Worm (Caenorhabditis elegans) whole organism, L1 larva: ENCODE results near the gene set-20.

Source experiments
- C16A3.4 ChIP-seq: fragments of 150-350 bp; optimal IDR thresholded peaks from 2 replicates; lab custom pipeline; 2014; ENCODE audit warnings: missing biosample characterization, missing genetic modification characterization
- aha-1 ChIP-seq: fragments of 150-350 bp; optimal IDR thresholded peaks from 2 replicates; lab custom pipeline; 2014; ENCODE audit warnings: missing biosample characterization, missing genetic modification characterization
- aly-2 ChIP-seq: fragments of 150-350 bp; optimal IDR thresholded peaks from 2 replicates; lab custom pipeline; 2014; ENCODE audit warnings: missing biosample characterization, missing genetic modification characterization
- blmp-1 ChIP-seq: fragments of 150-350 bp; optimal IDR thresholded peaks from 2 replicates; lab custom pipeline; 2014; ENCODE audit warnings: missing biosample characterization, missing genetic modification characterization
- ceh-63 ChIP-seq: fragments of 200-800 bp; sonication (Bioruptor generic); optimal IDR thresholded peaks from 2 replicates; lab custom pipeline; 2018; ENCODE audit warnings: mild to moderate bottlenecking, missing genetic modification characterization, missing compliant biosample characterization
- ceh-8 ChIP-seq: fragments of 200-800 bp; sonication (Bioruptor generic); optimal IDR thresholded peaks from 2 replicates; lab custom pipeline; 2018; ENCODE audit warnings: mild to moderate bottlenecking, missing genetic modification characterization, moderate library complexity, missing compliant biosample characterization
- dpl-1 ChIP-seq, 3 experiments: fragments of 150-350 bp in 2 of 3; sonication (generic microtip) in 1 of 3; optimal IDR thresholded peaks; 2 replicates each; lab custom pipeline; 2014 to 2017; ENCODE audit warnings: missing biosample characterization in 3 of 3, missing genetic modification characterization in 3 of 3, missing genetic modification reagents in 3 of 3
- efl-1 ChIP-seq, 4 experiments: fragments of 150-350 bp; optimal IDR thresholded peaks in 3 of 4; peaks in 1 of 4; 1 replicate in 1 of 4; 2 replicates in 3 of 4; lab custom pipeline; 2014; ENCODE audit warnings: missing biosample characterization in 2 of 4, missing genetic modification characterization in 2 of 4, missing genetic modification reagents in 2 of 4
- efl-3 ChIP-seq: fragments of 200-800 bp; sonication (Bioruptor generic); optimal IDR thresholded peaks from 2 replicates; lab custom pipeline; 2018; ENCODE audit warnings: mild to moderate bottlenecking, missing genetic modification characterization, missing compliant biosample characterization
- egl-13 ChIP-seq: sonication (generic microtip); optimal IDR thresholded peaks from 2 replicates; lab custom pipeline; 2016; ENCODE audit warnings: missing genotype, missing genetic modification reagents, missing genetic modification characterization, missing compliant biosample characterization
- elt-2 ChIP-seq: sonication (generic microtip); optimal IDR thresholded peaks from 2 replicates; lab custom pipeline; 2016; ENCODE audit warnings: missing genetic modification characterization, mild to moderate bottlenecking, inconsistent platforms, missing compliant biosample characterization, missing genetic modification reagents
- elt-3 ChIP-seq, 6 experiments: fragments of 150-350 bp in 1 of 6; sonication (generic microtip); optimal IDR thresholded peaks; 2 replicates each; lab custom pipeline; 2017 to 2018; ENCODE audit warnings: missing biosample characterization in 6 of 6, missing genetic modification characterization in 6 of 6, inconsistent platforms in 1 of 6
- fkh-4 ChIP-seq: sonication (generic microtip); optimal IDR thresholded peaks from 2 replicates; lab custom pipeline; 2016; ENCODE audit warnings: missing compliant biosample characterization, missing genetic modification characterization, borderline replicate concordance
- fkh-8 ChIP-seq: sonication (generic microtip); optimal IDR thresholded peaks from 2 replicates; lab custom pipeline; 2016; ENCODE audit warnings: mild to moderate bottlenecking, missing genetic modification characterization, missing compliant biosample characterization
- fos-1 ChIP-seq: fragments of 150-350 bp; optimal IDR thresholded peaks from 2 replicates; lab custom pipeline; 2014; ENCODE audit warnings: missing biosample characterization, missing genetic modification characterization
- hlh-17 ChIP-seq: fragments of 200-800 bp; sonication (Bioruptor generic); optimal IDR thresholded peaks from 2 replicates; lab custom pipeline; 2018; ENCODE audit warnings: missing genetic modification characterization, mild to moderate bottlenecking, missing compliant biosample characterization, moderate library complexity, borderline replicate concordance
- lin-13 ChIP-seq: fragments of 150-350 bp; optimal IDR thresholded peaks from 2 replicates; lab custom pipeline; 2014; ENCODE audit warnings: missing biosample characterization, missing genetic modification reagents, missing genetic modification characterization
- lin-14 ChIP-seq: fragments of 200-800 bp; sonication (Bioruptor generic); optimal IDR thresholded peaks from 2 replicates; lab custom pipeline; 2018; ENCODE audit warnings: mild to moderate bottlenecking, missing genetic modification characterization, moderate library complexity, missing compliant biosample characterization
- lin-15B ChIP-seq: fragments of 150-350 bp; sonication (generic microtip); optimal IDR thresholded peaks from 3 replicates; lab custom pipeline; 2014; ENCODE audit warnings: missing biosample characterization, missing genetic modification characterization
- lin-35 ChIP-seq, 2 experiments: fragments of 150-350 bp; optimal IDR thresholded peaks; 2 replicates each; lab custom pipeline; 2014; ENCODE audit warnings: missing biosample characterization in 2 of 2, missing genetic modification characterization in 2 of 2, missing genetic modification reagents in 2 of 2
- lin-39 ChIP-seq: fragments of 150-350 bp; optimal IDR thresholded peaks from 2 replicates; lab custom pipeline; 2014; ENCODE audit warnings: missing biosample characterization, missing genetic modification reagents, missing genetic modification characterization
- lir-3 ChIP-seq: sonication (generic microtip); optimal IDR thresholded peaks from 2 replicates; lab custom pipeline; 2016; ENCODE audit warnings: mild to moderate bottlenecking, missing genetic modification characterization, moderate library complexity, missing compliant biosample characterization; ENCODE audit not compliant: poor library complexity
- lsy-2 ChIP-seq, 2 experiments: fragments of 150-350 bp; optimal IDR thresholded peaks; 2 replicates each; lab custom pipeline; 2014; ENCODE audit warnings: missing biosample characterization in 2 of 2, missing genetic modification characterization in 2 of 2
- mab-9 ChIP-seq: fragments of 200-800 bp; sonication (Bioruptor generic); IDR thresholded peaks from 2 replicates; pipeline ENCODE4 v1.3.6; 2022; ENCODE audit warnings: missing genetic modification reagents, missing genetic modification characterization, missing compliant biosample characterization
- mdl-1 ChIP-seq, 2 experiments: fragments of 150-350 bp; optimal IDR thresholded peaks; 2 replicates each; lab custom pipeline; 2014 to 2017; ENCODE audit warnings: missing biosample characterization in 2 of 2, missing genetic modification characterization in 2 of 2, inconsistent platforms in 1 of 2
- nhr-11 ChIP-seq: fragments of 150-350 bp; optimal IDR thresholded peaks from 2 replicates; lab custom pipeline; 2014; ENCODE audit warnings: missing biosample characterization, missing genetic modification characterization
- nhr-19 ChIP-seq: fragments of 200-800 bp; sonication (Bioruptor generic); conservative IDR thresholded peaks from 2 replicates; pipeline ENCODE4 v1.3.6; 2022; ENCODE audit warnings: missing genetic modification characterization, missing compliant biosample characterization
- nhr-20 ChIP-seq: sonication (generic microtip); optimal IDR thresholded peaks from 2 replicates; lab custom pipeline; 2016; ENCODE audit warnings: mild to moderate bottlenecking, missing genetic modification characterization, missing compliant biosample characterization
- nhr-71 ChIP-seq: sonication (generic microtip); optimal IDR thresholded peaks from 2 replicates; lab custom pipeline; 2016; ENCODE audit warnings: mild to moderate bottlenecking, missing genetic modification characterization, moderate library complexity, missing compliant biosample characterization
- nhr-76 ChIP-seq: sonication (generic microtip); optimal IDR thresholded peaks from 2 replicates; lab custom pipeline; 2017; ENCODE audit warnings: missing biosample characterization, missing genetic modification characterization
- nhr-90 ChIP-seq: sonication (generic microtip); optimal IDR thresholded peaks from 2 replicates; lab custom pipeline; 2016; ENCODE audit warnings: mild to moderate bottlenecking, missing genetic modification characterization, missing compliant biosample characterization; ENCODE audit not compliant: poor library complexity
- pag-3 ChIP-seq: sonication (generic microtip); optimal IDR thresholded peaks from 2 replicates; lab custom pipeline; 2017; ENCODE audit warnings: missing genetic modification characterization, mild to moderate bottlenecking, missing compliant biosample characterization, antibody characterized with exemption, borderline replicate concordance; ENCODE audit not compliant: insufficient read depth
- pqm-1 ChIP-seq: sonication (generic microtip); optimal IDR thresholded peaks from 3 replicates; lab custom pipeline; 2017; ENCODE audit warnings: missing biosample characterization, missing genetic modification characterization
- rnt-1 ChIP-seq: sonication (generic microtip); optimal IDR thresholded peaks from 2 replicates; lab custom pipeline; 2016; ENCODE audit warnings: mild to moderate bottlenecking, missing genetic modification characterization, moderate library complexity, missing compliant biosample characterization
- snpc-4 ChIP-seq: fragments of 150-350 bp; optimal IDR thresholded peaks from 2 replicates; lab custom pipeline; 2014; ENCODE audit warnings: missing biosample characterization, missing genetic modification characterization
- swsn-7 ChIP-seq: sonication (generic microtip); optimal IDR thresholded peaks from 2 replicates; lab custom pipeline; 2016; ENCODE audit warnings: missing genetic modification characterization, missing compliant biosample characterization
- tbx-2 ChIP-seq: sonication (generic microtip); optimal IDR thresholded peaks from 2 replicates; lab custom pipeline; 2016; ENCODE audit warnings: missing genetic modification characterization, missing compliant biosample characterization
- unc-30 ChIP-seq: sonication (generic microtip); optimal IDR thresholded peaks from 2 replicates; lab custom pipeline; 2017; ENCODE audit warnings: missing biosample characterization, missing genetic modification characterization
- unc-62 ChIP-seq: fragments of 150-350 bp; optimal IDR thresholded peaks from 2 replicates; lab custom pipeline; 2014; ENCODE audit warnings: missing biosample characterization, missing genetic modification reagents, missing genetic modification characterization
- unc-86 ChIP-seq: sonication (generic microtip); optimal IDR thresholded peaks from 2 replicates; lab custom pipeline; 2016; ENCODE audit warnings: missing genetic modification characterization, missing compliant biosample characterization
- vab-15 ChIP-seq: sonication (generic microtip); optimal IDR thresholded peaks from 2 replicates; lab custom pipeline; 2017; ENCODE audit warnings: missing genotype, mild to moderate bottlenecking, missing genetic modification characterization, missing compliant biosample characterization
- xbp-1 ChIP-seq: sonication (generic microtip); optimal IDR thresholded peaks from 2 replicates; lab custom pipeline; 2016; ENCODE audit warnings: missing genetic modification characterization, missing compliant biosample characterization
- zag-1 ChIP-seq: fragments of 150-350 bp; optimal IDR thresholded peaks from 2 replicates; lab custom pipeline; 2014; ENCODE audit warnings: missing biosample characterization, missing genetic modification characterization
- zip-4 ChIP-seq: fragments of 200-800 bp; sonication (Bioruptor generic); optimal IDR thresholded peaks from 2 replicates; lab custom pipeline; 2018; ENCODE audit warnings: mild to moderate bottlenecking, missing genetic modification characterization, moderate library complexity, missing compliant biosample characterization
- ztf-11 ChIP-seq, 2 experiments: sonication (generic microtip); optimal IDR thresholded peaks; 2 replicates each; lab custom pipeline; 2016 to 2017; ENCODE audit warnings: missing genetic modification characterization in 2 of 2, missing biosample characterization in 1 of 2, missing compliant biosample characterization in 1 of 2
- ztf-4 ChIP-seq: fragments of 150-350 bp; optimal IDR thresholded peaks from 2 replicates; lab custom pipeline; 2014; ENCODE audit warnings: missing biosample characterization, missing genetic modification characterization

The set-20 gene

ce11 chrX:5669733-5670132 is 16.2 kb downstream of the set-20 start:
- no peak for TF ChIP-seq ceh-8 (GFP tag; lab: Kevin White, UChicago)
- TF ChIP-seq elt-2 (tag; lab: Kevin White, UChicago), result peak; percentile 69
- peak; percentile 7 for TF ChIP-seq lin-14 (GFP tag; lab: Kevin White, UChicago)

- TF ChIP-seq tbx-2 (tag; lab: Kevin White, UChicago) (no peak), C16A3.4 (tag; lab: Kevin White, UChicago) (no peak), efl-3 (GFP tag; lab: Kevin White, UChicago) (no peak), lir-3 (no peak), fkh-4 (no peak), lin-15B (tag; lab: Kevin White, UChicago) (no peak), nhr-76 (tag; lab: Kevin White, UChicago) (no peak), ceh-63 (GFP tag; lab: Kevin White, UChicago) (no peak), aha-1 (no peak), lin-13 (GFP tag; lab: Kevin White, UChicago) (no peak), mdl-1 (tag; optimal IDR thresholded peaks at IDR 0.05; lab: Kevin White, UChicago) (no peak), dpl-1 (GFP tag; optimal IDR thresholded peaks at IDR 0.05; lab: Kevin White, UChicago) (no peak), egl-13 (tag; lab: Kevin White, UChicago) (no peak)
Observed at ce11 chrX:5663537-5663936, 22.4 kb downstream of the set-20 start, which contains the start of gene egl-13. egl-13 (plus strand) TSS chrX:5663837.

ce11 chrX:5661179-5661578 is 24.8 kb downstream of the set-20 start:
- TF ChIP-seq xbp-1 (tag; lab: Kevin White, UChicago) (no peak), blmp-1 (tag; lab: Kevin White, UChicago) (no peak), vab-15 (tag; lab: Kevin White, UChicago) (no peak), snpc-4 (tag; lab: Kevin White, UChicago) (no peak), efl-1 (optimal IDR thresholded peaks at IDR 0.05; lab: Kevin White, UChicago) (no peak), efl-1 (GFP tag; optimal IDR thresholded peaks at IDR 0.05 in 1 of 2; lab: Kevin White, UChicago) (peak in 1 of 2 experiments; percentile 28), mdl-1 (tag; optimal IDR thresholded peaks at IDR 0.05; lab: Kevin White, UChicago) (no peak), aha-1 (no peak), tbx-2 (tag; lab: Kevin White, UChicago) (no peak), nhr-11 (tag; lab: Kevin White, UChicago) (no peak), rnt-1 (tag; lab: Kevin White, UChicago) (no peak), unc-62 (GFP tag; lab: Kevin White, UChicago) (no peak), unc-30 (tag; lab: Kevin White, UChicago) (no peak), elt-3 (tag; optimal IDR thresholded peaks at IDR 0.05; lab: Kevin White, UChicago) (no peak), nhr-76 (tag; lab: Kevin White, UChicago) (no peak), fos-1 (tag; lab: Kevin White, UChicago) (no peak), unc-86 (tag; lab: Kevin White, UChicago) (no peak), zag-1 (tag; lab: Kevin White, UChicago) (no peak), nhr-20 (no peak), lin-14 (GFP tag; lab: Kevin White, UChicago) (peak; percentile 4), ztf-11 (tag; optimal IDR thresholded peaks at IDR 0.05; lab: Kevin White, UChicago) (no peak), pag-3 (peak; percentile 62), fkh-8 (tag; lab: Kevin White, UChicago) (no peak), fkh-4 (no peak), swsn-7 (no peak)

ce11 chrX:5659614-5660013 is 26.3 kb downstream of the set-20 start, which contains the start of gene T22B7.22:
T22B7.22 (plus strand) TSS chrX:5659967.
- no peak for TF ChIP-seq zip-4 (GFP tag; lab: Kevin White, UChicago)
- TF ChIP-seq hlh-17, result no peak
- TF ChIP-seq mab-9 (GFP tag; lab: Robert Waterston, UW), result no peak
- TF ChIP-seq elt-2 (tag; lab: Kevin White, UChicago), result no peak
- no peak for TF ChIP-seq zag-1 (tag; lab: Kevin White, UChicago)
- no peak for TF ChIP-seq efl-3 (GFP tag; lab: Kevin White, UChicago)
- peak; percentile 18 for TF ChIP-seq ceh-8 (GFP tag; lab: Kevin White, UChicago)
- TF ChIP-seq lsy-2 (tag; optimal IDR thresholded peaks at IDR 0.05; lab: Kevin White, UChicago), result peak in 1 of 2 experiments; percentile 29
- no peak for TF ChIP-seq ztf-4 (tag; lab: Kevin White, UChicago)
- TF ChIP-seq aly-2 (tag; lab: Kevin White, UChicago), result no peak
- TF ChIP-seq lin-39 (tag; lab: Kevin White, UChicago), result no peak
- peak; percentile 20 for TF ChIP-seq nhr-90 (tag; lab: Kevin White, UChicago)
- TF ChIP-seq pqm-1 (tag; lab: Kevin White, UChicago), result no peak
- peak in 1 of 2 experiments; percentile 32 for TF ChIP-seq lin-35 (GFP tag; optimal IDR thresholded peaks at IDR 0.05; lab: Kevin White, UChicago)
- peak in 1 of 2 experiments; percentile 20 for TF ChIP-seq mdl-1 (tag; optimal IDR thresholded peaks at IDR 0.05; lab: Kevin White, UChicago)
- TF ChIP-seq nhr-71 (tag; lab: Kevin White, UChicago), result peak; percentile 44
- TF ChIP-seq nhr-19 (GFP tag; lab: Robert Waterston, UW), result peak; percentile 31; the same call in 1 of the 2 replicates
